Worm (Caenorhabditis elegans): ENCODE measurements around the gene ceh-7.

ceh-7 gene

ce11 chrII:8683933-8684332 is 19.7 kb downstream of the ceh-7 start:
- TF ChIP-seq rcor-1 (GFP tag; IDR thresholded peaks at IDR 0.05), result 0 out of 2 replicates have a peak, but pooled peaks have one; percentile 34
- TF ChIP-seq snpc-1.1 (tag; optimal IDR thresholded peaks at IDR 0.05; ENCODE audit: insufficient read depth), result peak; percentile 19
- no peak for TF ChIP-seq attf-3 (GFP tag; conservative IDR thresholded peaks at IDR 0.05)
- no peak for TF ChIP-seq snpc-4 (GFP tag; optimal IDR thresholded peaks at IDR 0.05)
- no peak for TF ChIP-seq snpc-4 (tag; optimal IDR thresholded peaks at IDR 0.05)
- TF ChIP-seq K12H6.12 (tag; optimal IDR thresholded peaks at IDR 0.05), result no peak
- peak in 1 of 3 experiments; percentile 57 for TF ChIP-seq lin-35 (GFP tag; optimal IDR thresholded peaks at IDR 0.05)
- peak; percentile 6 for TF ChIP-seq efl-1 (GFP tag; optimal IDR thresholded peaks at IDR 0.05)
- no peak for TF ChIP-seq dpff-1 (tag; optimal IDR thresholded peaks at IDR 0.05)
- 0 out of 2 replicates have a peak, but pooled peaks have one; percentile 36 for TF ChIP-seq C17E4.6 (GFP tag; IDR thresholded peaks at IDR 0.05)
- TF ChIP-seq F33H1.4 (GFP tag; IDR thresholded peaks at IDR 0.05), result peak; percentile 61
- 0 out of 2 replicates have a peak, but pooled peaks have one; percentile 25 for TF ChIP-seq hmg-1.2 (GFP tag; IDR thresholded peaks at IDR 0.05)
- TF ChIP-seq ztf-28 (GFP tag; IDR thresholded peaks at IDR 0.05), result no peak
- no peak for TF ChIP-seq unc-62 (GFP tag; optimal IDR thresholded peaks at IDR 0.05)
- peak; percentile 34 for TF ChIP-seq dpl-1 (GFP tag; optimal IDR thresholded peaks at IDR 0.05)
- peak; percentile 52 for TF ChIP-seq lsl-1 (GFP tag; optimal IDR thresholded peaks at IDR 0.05)
- TF ChIP-seq snpc-1.3 (tag; optimal IDR thresholded peaks at IDR 0.05; ENCODE audit: insufficient read depth), result peak; percentile 31
- TF ChIP-seq athp-1 (tag; optimal IDR thresholded peaks at IDR 0.05), result peak; percentile 99
- peak; percentile 44; the same call in 1 of the 2 replicates for TF ChIP-seq madf-8 (GFP tag; conservative IDR thresholded peaks at IDR 0.05)
- no peak for TF ChIP-seq F39B2.1 (GFP tag; IDR thresholded peaks at IDR 0.05)

- TF ChIP-seq nhr-80 (tag; optimal IDR thresholded peaks at IDR 0.05), result peak; percentile 8
- TF ChIP-seq ZK185.1 (tag; optimal IDR thresholded peaks at IDR 0.05; ENCODE audit: poor library complexity, severe bottlenecking), result no peak
These were observed 23.8 kb downstream of the ceh-7 start for ce11 chrII:8679799-8680198.

- TF ChIP-seq nfya-2 (GFP tag; IDR thresholded peaks at IDR 0.05) (no peak), lir-1 (GFP tag; conservative IDR thresholded peaks at IDR 0.05) (no peak), nhr-90 (tag; optimal IDR thresholded peaks at IDR 0.05) (no peak), F10E7.11 (tag; optimal IDR thresholded peaks at IDR 0.05) (no peak), cebp-1 (GFP tag; IDR thresholded peaks at IDR 0.05) (peak; percentile 61; the same call in 1 of the 2 replicates), cebp-1 (tag; optimal IDR thresholded peaks at IDR 0.05) (peak; percentile 96), nhr-179 (tag; optimal IDR thresholded peaks at IDR 0.05) (no peak), lin-40 (tag; optimal IDR thresholded peaks at IDR 0.05) (no peak)
These were observed 28.3 kb downstream of the ceh-7 start for ce11 chrII:8675369-8675768.

- TF ChIP-seq snpc-1.3 (tag; optimal IDR thresholded peaks at IDR 0.05; ENCODE audit: insufficient read depth) (peak; percentile 35), tbp1 (GFP tag; optimal IDR thresholded peaks at IDR 0.05) (peak; percentile 28), F23B12.7 (tag; optimal IDR thresholded peaks at IDR 0.05; ENCODE audit: insufficient read depth) (no peak), snpc-1.1 (tag; optimal IDR thresholded peaks at IDR 0.05; ENCODE audit: insufficient read depth) (peak; percentile 93), snpc-3.4 (tag; optimal IDR thresholded peaks at IDR 0.05) (peak; percentile 89), pbrm-1 (GFP tag; IDR thresholded peaks at IDR 0.05) (no peak), lsl-1 (GFP tag; optimal IDR thresholded peaks at IDR 0.05) (peak; percentile 6), snpc-4 (GFP tag; optimal IDR thresholded peaks at IDR 0.05) (peak; percentile 86), snpc-4 (tag; optimal IDR thresholded peaks at IDR 0.05) (peak; percentile 71 to 92 (median 90)), him-1 (tag; optimal IDR thresholded peaks at IDR 0.05) (peak; percentile 47)
These were observed 32.8 kb downstream of the ceh-7 start for ce11 chrII:8670835-8671234.

Measured in whole organism, young adult.